Fruit fly (Drosophila melanogaster) Kc167 (cell line): ENCODE data around the gene rdgA.

ENCODE experiments used
- Myc ChIP-seq: fragments of >200 bp; optimal IDR thresholded peaks from 2 replicates; lab custom pipeline; 2017; ENCODE audit warnings: missing external identifiers
- Sin3A ChIP-seq: fragments of >200 bp; optimal IDR thresholded peaks from 2 replicates; lab custom pipeline; 2018; ENCODE audit warnings: missing external identifiers
- h ChIP-seq: fragments of >200 bp; optimal IDR thresholded peaks from 3 replicates; lab custom pipeline; 2018; ENCODE audit warnings: missing external identifiers
- insv ChIP-seq: fragments of >200 bp; optimal IDR thresholded peaks from 3 replicates; lab custom pipeline; 2018; ENCODE audit warnings: missing external identifiers
- psq ChIP-seq: fragments of >200 bp; optimal IDR thresholded peaks from 2 replicates; lab custom pipeline; 2017; ENCODE audit warnings: missing external identifiers
- ttk ChIP-seq: sonication (Bioruptor generic); optimal IDR thresholded peaks from 2 replicates; lab custom pipeline; 2017; ENCODE audit warnings: missing external identifiers

The rdgA gene

dm6 chrX:8906805-8907546, at the start of gene rdgA:
TSS of gene rdgA (plus strand) at chrX:8907068.
- TF ChIP-seq Sin3A: no peak
- TF ChIP-seq h (lab: Kevin White, UChicago): no peak
- no peak for TF ChIP-seq insv
- TF ChIP-seq psq: no peak
- TF ChIP-seq ttk (lab: Kevin White, UChicago): no peak
- TF ChIP-seq Myc (lab: Kevin White, UChicago): no peak

dm6 chrX:8857098-8857724, 49.7 kb upstream of the rdgA start:
- TF ChIP-seq insv (no peak), Sin3A (no peak), h (lab: Kevin White, UChicago) (no peak), Myc (lab: Kevin White, UChicago) (no peak), ttk (lab: Kevin White, UChicago) (no peak), psq (no peak)

DNA sequence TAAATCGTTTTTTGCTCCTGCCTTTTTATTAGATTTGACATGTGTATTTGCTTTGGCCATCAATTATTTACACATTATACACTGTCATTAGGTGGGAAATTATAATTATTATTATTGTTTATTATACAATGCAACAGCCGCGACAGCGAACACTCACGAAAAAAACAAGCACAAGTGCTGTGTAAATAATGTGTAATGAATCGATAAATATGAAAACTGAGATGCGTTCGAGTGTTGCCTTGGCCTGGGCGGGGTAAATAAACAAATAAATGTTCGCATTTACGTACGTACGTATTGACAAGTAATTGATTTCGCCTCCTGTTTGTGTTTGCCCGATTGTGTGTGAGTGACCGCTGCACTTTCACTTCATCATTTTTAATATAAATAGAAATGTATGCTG, 48.2 kb upstream of the rdgA start:
- no peak for TF ChIP-seq Myc (lab: Kevin White, UChicago)
- TF ChIP-seq insv: no peak
- TF ChIP-seq ttk (lab: Kevin White, UChicago): no peak
- TF ChIP-seq Sin3A: no peak
- TF ChIP-seq h (lab: Kevin White, UChicago): no peak
- TF ChIP-seq psq: no peak

- TF ChIP-seq Myc (lab: Kevin White, UChicago) (no peak), h (lab: Kevin White, UChicago) (no peak), Sin3A (no peak), ttk (lab: Kevin White, UChicago) (no peak), insv (no peak)
These were observed 47.4 kb upstream of the rdgA start for dm6 chrX:8859517-8859916.

DNA sequence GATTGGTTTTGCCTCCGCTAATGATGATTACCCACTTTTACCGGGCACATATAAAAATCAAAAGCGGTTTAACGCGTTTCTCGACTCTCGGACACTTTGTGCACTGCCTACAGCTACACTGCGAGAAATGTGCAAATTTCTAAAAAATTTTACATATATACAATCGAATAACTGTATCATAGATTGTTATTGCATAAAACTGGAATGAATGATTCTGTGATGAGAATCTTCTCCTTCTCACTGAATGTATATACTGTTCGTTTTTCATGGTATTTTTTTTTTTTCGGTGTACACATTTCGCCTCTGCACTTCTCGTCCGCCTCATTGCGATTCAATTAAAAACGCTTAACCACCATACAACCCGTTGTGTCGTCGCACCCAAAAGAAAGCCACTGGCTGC, 45.6 kb upstream of the rdgA start:
- TF ChIP-seq insv (no peak), ttk (lab: Kevin White, UChicago) (no peak), psq (no peak), Sin3A (no peak), h (lab: Kevin White, UChicago) (no peak), Myc (lab: Kevin White, UChicago) (no peak)

DNA sequence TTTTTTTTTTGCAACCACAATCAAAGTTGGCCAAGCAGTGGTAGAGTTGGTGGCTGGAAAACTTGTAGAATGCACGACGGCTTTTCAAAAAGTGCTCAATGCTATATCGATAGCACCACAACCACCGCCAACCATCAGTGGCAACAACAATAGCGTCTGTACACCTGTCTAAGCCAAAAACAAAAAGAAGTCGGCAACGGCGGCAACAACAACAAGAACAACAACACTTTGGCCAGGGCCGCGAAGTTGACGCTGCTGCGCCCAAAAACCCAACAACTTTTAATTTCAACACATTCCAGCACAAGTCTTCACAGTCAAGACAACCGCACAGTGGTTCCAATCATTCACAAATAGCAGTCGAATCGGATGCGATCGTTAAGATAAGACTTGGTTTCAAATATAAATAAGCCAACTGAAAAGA, 43.7 kb upstream of the rdgA start:
- TF ChIP-seq Sin3A: no peak
- TF ChIP-seq insv: no peak
- no peak for TF ChIP-seq ttk (lab: Kevin White, UChicago)
- TF ChIP-seq psq: no peak
- no peak for TF ChIP-seq Myc (lab: Kevin White, UChicago)
- TF ChIP-seq h (lab: Kevin White, UChicago): no peak

DNA sequence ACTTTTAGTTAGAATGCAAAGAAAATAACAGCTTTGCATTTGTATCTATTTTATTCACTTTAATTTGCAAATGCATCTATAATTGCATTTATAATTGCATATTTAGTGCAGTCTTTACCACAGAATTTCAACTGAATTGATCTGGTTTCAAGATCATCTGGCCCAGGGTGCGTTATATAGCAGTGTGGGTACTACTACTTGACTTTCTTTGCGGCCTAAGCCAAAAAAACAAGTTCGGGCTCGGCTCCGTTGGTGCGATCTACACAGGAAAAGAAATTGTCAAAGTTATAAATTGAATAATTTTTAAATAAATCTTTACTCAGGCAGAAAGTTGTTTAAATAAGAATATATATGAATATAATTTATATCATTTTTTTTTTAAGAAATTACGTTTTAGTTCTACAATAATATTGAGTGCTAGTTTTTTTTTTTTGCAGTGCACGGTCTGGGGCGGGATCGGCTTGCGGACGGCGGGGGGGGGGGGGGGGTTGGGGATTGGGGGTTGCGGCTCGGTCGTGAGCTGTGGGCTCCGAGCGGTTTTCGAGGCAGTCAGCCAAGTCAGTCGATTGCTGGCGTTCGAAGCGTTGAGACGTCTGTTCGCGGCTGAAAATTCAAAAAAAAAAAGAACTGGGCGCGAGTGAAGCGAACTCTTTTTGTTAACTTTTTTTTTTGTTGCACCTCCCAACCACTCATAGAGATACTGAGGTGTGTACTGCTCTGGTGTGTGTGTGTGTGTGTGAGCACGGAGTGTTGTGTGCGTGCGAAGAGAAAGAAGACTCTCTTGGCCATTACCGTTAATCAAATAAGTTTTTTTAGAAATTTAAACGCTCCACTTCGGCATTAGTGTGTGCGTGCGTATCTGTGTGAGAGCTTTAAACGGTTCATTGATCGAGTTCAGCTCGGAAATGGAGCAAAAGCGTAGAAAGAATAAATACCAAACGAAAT, 43.0 kb upstream of the rdgA start:
- TF ChIP-seq psq: no peak
- TF ChIP-seq ttk (lab: Kevin White, UChicago): no peak
- TF ChIP-seq Sin3A: no peak
- no peak for TF ChIP-seq insv
- no peak for TF ChIP-seq h (lab: Kevin White, UChicago)
- no peak for TF ChIP-seq Myc (lab: Kevin White, UChicago)

DNA sequence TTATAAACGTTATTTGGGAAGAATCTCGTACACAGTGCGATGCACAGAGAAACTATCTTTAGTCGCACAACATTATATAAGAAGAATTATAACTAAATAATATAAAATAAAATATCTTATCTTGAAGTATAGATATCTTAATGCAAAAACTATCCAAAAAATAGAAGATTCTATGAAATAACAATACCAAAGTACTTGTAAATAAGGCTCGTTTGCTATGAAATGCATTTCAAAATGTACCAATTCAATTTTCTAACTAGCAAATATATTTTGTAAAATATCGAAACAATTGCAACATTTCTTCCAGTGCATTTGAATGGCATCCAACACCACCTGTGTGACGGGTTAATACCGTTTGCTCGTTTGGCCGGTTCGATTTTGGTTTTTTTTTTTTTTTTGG, 40.6 kb upstream of the rdgA start:
- TF ChIP-seq Myc (lab: Kevin White, UChicago) (no peak), psq (no peak), ttk (lab: Kevin White, UChicago) (no peak), insv (no peak), h (lab: Kevin White, UChicago) (no peak), Sin3A (no peak)

- TF ChIP-seq ttk (lab: Kevin White, UChicago): no peak
- no peak for TF ChIP-seq Sin3A
- no peak for TF ChIP-seq h (lab: Kevin White, UChicago)
- no peak for TF ChIP-seq insv
- TF ChIP-seq psq: no peak
- no peak for TF ChIP-seq Myc (lab: Kevin White, UChicago)
These were observed 39.4 kb upstream of the rdgA start for dm6 chrX:8867481-8867880.

DNA sequence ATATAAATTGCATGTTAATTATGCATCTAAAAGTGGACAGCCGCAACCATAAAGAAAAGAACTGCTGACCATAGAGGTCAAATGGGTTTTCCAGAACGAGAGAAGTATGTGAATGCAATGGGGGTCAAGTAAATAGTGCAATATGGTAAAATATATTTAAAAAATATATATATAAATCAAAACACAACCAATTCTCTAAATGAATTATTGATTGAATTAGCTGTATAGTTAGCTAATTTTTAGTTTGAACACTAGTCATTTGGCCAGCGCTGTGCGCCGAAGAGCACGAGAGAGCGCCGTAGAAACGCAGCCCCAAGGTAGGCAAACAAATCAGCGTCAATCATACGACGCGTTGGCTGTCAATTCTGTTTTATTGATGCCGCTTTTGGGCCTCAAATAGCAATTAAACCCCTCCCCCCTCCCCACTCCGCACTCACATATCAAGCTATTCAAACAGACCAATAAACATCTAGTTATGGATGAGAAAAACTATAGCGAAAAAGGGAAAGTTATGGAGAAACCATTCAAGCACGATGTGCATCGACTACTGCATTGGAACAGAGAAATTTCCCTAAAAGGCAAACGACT, 27.8 kb upstream of the rdgA start:
- no peak for TF ChIP-seq psq
- TF ChIP-seq ttk (lab: Kevin White, UChicago): no peak
- no peak for TF ChIP-seq Sin3A
- TF ChIP-seq insv: no peak
- TF ChIP-seq Myc (lab: Kevin White, UChicago): no peak
- TF ChIP-seq h (lab: Kevin White, UChicago): no peak

- TF ChIP-seq h (lab: Kevin White, UChicago) (no peak), insv (no peak), ttk (lab: Kevin White, UChicago) (no peak), psq (no peak), Sin3A (no peak), Myc (lab: Kevin White, UChicago) (no peak)
These were observed 25.1 kb upstream of the rdgA start for dm6 chrX:8881729-8882128.

dm6 chrX:8883388-8883787, 23.5 kb upstream of the rdgA start:
- no peak for TF ChIP-seq insv
- TF ChIP-seq Sin3A: no peak
- no peak for TF ChIP-seq ttk (lab: Kevin White, UChicago)
- no peak for TF ChIP-seq Myc (lab: Kevin White, UChicago)
- TF ChIP-seq psq: no peak
- no peak for TF ChIP-seq h (lab: Kevin White, UChicago)
